ENCODE assay signal across 2 worm cellular contexts in genomic region chrX:9544405-9544804, ce11.
TF ChIP-seq lines count a peak whose summit lies in the region.

No protein-coding gene starts in this region.

TF ChIP-seq in whole organism, L1 larva, 84 proteins besides CTCF, POLR2A, EP300 and RAD21 (continued from another document):
- TF ChIP-seq mep-1 (tag; optimal IDR thresholded peaks at IDR 0.05; lab: Kevin White, UChicago) = peak; percentile 38
- no peak for TF ChIP-seq efl-1 (optimal IDR thresholded peaks at IDR 0.05; lab: Kevin White, UChicago)
- peak in 1 of 2 experiments; percentile 56 for TF ChIP-seq efl-1 (GFP tag; optimal IDR thresholded peaks at IDR 0.05 in 1 of 2; lab: Kevin White, UChicago)
- TF ChIP-seq snpc-4 (tag; optimal IDR thresholded peaks at IDR 0.05; lab: Kevin White, UChicago) = no peak
TF ChIP-seq in whole organism, L1 larva: peak in this region for 10.

TF ChIP-seq in whole organism, L2 larva, 48 proteins besides CTCF, POLR2A, EP300 and RAD21 (continued from another document):
- TF ChIP-seq mbf-1 (tag; optimal IDR thresholded peaks at IDR 0.05; lab: Kevin White, UChicago) = no peak
- no peak for TF ChIP-seq nhr-10 (tag; optimal IDR thresholded peaks at IDR 0.05; lab: Kevin White, UChicago)
- no peak for TF ChIP-seq unc-55 (GFP tag; optimal IDR thresholded peaks at IDR 0.05; lab: Kevin White, UChicago)
- no peak for TF ChIP-seq skn-1 (tag; optimal IDR thresholded peaks at IDR 0.05; lab: Kevin White, UChicago)
- no peak for TF ChIP-seq gmeb-1 (tag; optimal IDR thresholded peaks at IDR 0.05; lab: Kevin White, UChicago)
TF ChIP-seq in whole organism, L2 larva: peak in this region for 7.
